Fruit fly (Drosophila melanogaster): ENCODE data around the gene ncd.
A peak's percentile ranks its signal among the peaks of the same experiment; 100 is the strongest.

Gene ncd

DNA sequence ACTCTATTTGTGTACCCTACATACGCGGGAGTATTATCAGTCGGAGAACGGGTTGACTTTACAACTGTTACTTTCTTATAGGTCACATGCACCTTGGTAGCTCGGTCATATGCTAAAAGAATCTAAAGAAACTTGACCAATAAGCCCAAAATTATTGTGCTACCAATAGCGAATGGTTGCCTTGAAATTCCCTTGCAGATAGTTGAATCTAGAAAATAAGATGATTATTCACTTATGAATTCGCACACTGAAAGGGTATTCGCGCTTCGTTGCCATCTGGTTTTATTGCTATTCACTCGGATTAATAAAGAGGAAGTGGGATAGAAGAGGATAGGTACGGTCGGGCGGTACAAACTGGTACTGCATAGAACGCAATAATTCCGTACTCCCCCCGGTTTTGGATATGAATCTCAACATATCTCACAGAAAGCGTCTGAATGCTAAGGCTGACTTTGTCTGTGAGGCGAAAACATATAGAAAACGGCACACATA, 33.0 kb downstream of the ncd start:
- TF ChIP-seq Myc (optimal IDR thresholded peaks at IDR 0.05) = no peak
- TF ChIP-seq Jra (GFP tag; optimal IDR thresholded peaks at IDR 0.05) = no peak
- peak; percentile 79 for TF ChIP-seq woc (GFP tag; optimal IDR thresholded peaks at IDR 0.05)
- no peak for TF ChIP-seq Vsx2 (GFP tag; optimal IDR thresholded peaks at IDR 0.05; ENCODE audit: partially characterized antibody)
- TF ChIP-seq rgr (GFP tag; optimal IDR thresholded peaks at IDR 0.05) = peak; percentile 78
- peak; percentile 52 for TF ChIP-seq CG32264 (GFP tag; optimal IDR thresholded peaks at IDR 0.05)
- TF ChIP-seq ey (GFP tag; optimal IDR thresholded peaks at IDR 0.05) = peak; percentile 90
- peak; percentile 51 to 85 for TF ChIP-seq foxo (GFP tag; optimal IDR thresholded peaks at IDR 0.05)
- TF ChIP-seq h (GFP tag; optimal IDR thresholded peaks at IDR 0.05) = peak; percentile 69
- peak; percentile 46 for TF ChIP-seq Mio (GFP tag; optimal IDR thresholded peaks at IDR 0.05)
- TF ChIP-seq Rel (GFP tag; optimal IDR thresholded peaks at IDR 0.05) = no peak
- TF ChIP-seq Rel (tag; optimal IDR thresholded peaks at IDR 0.05) = peak; percentile 90
- no peak for TF ChIP-seq Abd-B (GFP tag; optimal IDR thresholded peaks at IDR 0.05)
- TF ChIP-seq pan (optimal IDR thresholded peaks at IDR 0.05) = no peak
- peak; percentile 38 for TF ChIP-seq Hnf4 (GFP tag; optimal IDR thresholded peaks at IDR 0.05)
- no peak for TF ChIP-seq sage (GFP tag; optimal IDR thresholded peaks at IDR 0.05)
- peak; percentile 58 for TF ChIP-seq CG9705 (GFP tag; optimal IDR thresholded peaks at IDR 0.05)
- peak; percentile 81 for TF ChIP-seq HLH106 (tag; optimal IDR thresholded peaks at IDR 0.05)
- peak; percentile 75 for TF ChIP-seq sv (GFP tag; optimal IDR thresholded peaks at IDR 0.05)
- no peak for TF ChIP-seq lola (GFP tag; optimal IDR thresholded peaks at IDR 0.05)
- TF ChIP-seq Sp1 (GFP tag; optimal IDR thresholded peaks at IDR 0.05) = peak; percentile 77
- peak; percentile 61 for TF ChIP-seq dmrt93B (GFP tag; optimal IDR thresholded peaks at IDR 0.05)
- TF ChIP-seq OdsH (GFP tag; optimal IDR thresholded peaks at IDR 0.05) = peak; percentile 77
- TF ChIP-seq usp (GFP tag; optimal IDR thresholded peaks at IDR 0.05) = no peak
- peak; percentile 80 for TF ChIP-seq fru (GFP tag; optimal IDR thresholded peaks at IDR 0.05)
- peak; percentile 84 for TF ChIP-seq br (GFP tag; optimal IDR thresholded peaks at IDR 0.05)
- TF ChIP-seq tai (GFP tag; optimal IDR thresholded peaks at IDR 0.05) = peak; percentile 43

DNA sequence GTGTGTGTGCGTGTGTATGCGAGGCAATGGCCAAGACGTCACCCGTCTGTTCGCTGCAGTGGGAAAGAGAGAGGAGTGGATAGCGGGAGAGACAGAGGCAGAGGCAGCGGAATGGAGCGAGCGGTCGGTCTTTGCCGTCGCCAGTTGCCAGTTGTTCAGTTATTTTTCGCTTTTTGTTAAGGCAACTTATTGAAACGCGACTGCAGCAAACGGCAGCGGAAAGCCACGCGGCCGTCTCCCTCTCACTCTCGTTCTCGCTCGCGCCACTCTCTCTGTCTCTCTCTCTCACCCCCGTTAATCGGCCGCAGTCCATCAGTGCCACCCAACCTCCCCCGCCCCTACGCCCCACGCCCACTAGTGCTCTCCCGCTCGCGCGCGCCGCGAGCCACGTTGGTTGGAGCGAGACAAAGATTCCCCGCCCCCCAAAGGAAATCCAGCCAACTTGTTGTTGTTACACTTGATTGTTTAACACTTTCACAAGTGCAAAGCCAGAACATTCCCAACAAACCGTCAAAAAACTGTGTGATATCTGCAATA, 34.1 kb downstream of the ncd start:
- no peak for TF ChIP-seq dsf (GFP tag; optimal IDR thresholded peaks at IDR 0.05; ENCODE audit: borderline replicate concordance)
- TF ChIP-seq rgr (GFP tag; optimal IDR thresholded peaks at IDR 0.05) = peak; percentile 20
- no peak for TF ChIP-seq tai (GFP tag; optimal IDR thresholded peaks at IDR 0.05)
- no peak for TF ChIP-seq usp (GFP tag; optimal IDR thresholded peaks at IDR 0.05)
- TF ChIP-seq Myc (optimal IDR thresholded peaks at IDR 0.05) = no peak
- TF ChIP-seq CG32264 (GFP tag; optimal IDR thresholded peaks at IDR 0.05) = no peak
- no peak for TF ChIP-seq CG9705 (GFP tag; optimal IDR thresholded peaks at IDR 0.05)
- TF ChIP-seq Sp1 (GFP tag; optimal IDR thresholded peaks at IDR 0.05) = peak; percentile 56
- peak; percentile 83 for TF ChIP-seq h (GFP tag; optimal IDR thresholded peaks at IDR 0.05)
- no peak for TF ChIP-seq Dfd (GFP tag; optimal IDR thresholded peaks at IDR 0.05)
- TF ChIP-seq fru (GFP tag; optimal IDR thresholded peaks at IDR 0.05) = peak; percentile 14
- no peak for TF ChIP-seq Rel (GFP tag; optimal IDR thresholded peaks at IDR 0.05)
- TF ChIP-seq Rel (tag; optimal IDR thresholded peaks at IDR 0.05) = peak; percentile 85
- TF ChIP-seq sage (GFP tag; optimal IDR thresholded peaks at IDR 0.05) = no peak
- TF ChIP-seq woc (GFP tag; optimal IDR thresholded peaks at IDR 0.05) = no peak
- peak; percentile 3 for TF ChIP-seq Vsx2 (GFP tag; optimal IDR thresholded peaks at IDR 0.05; ENCODE audit: partially characterized antibody)
- no peak for TF ChIP-seq Abd-B (GFP tag; optimal IDR thresholded peaks at IDR 0.05)
- no peak for TF ChIP-seq dmrt93B (GFP tag; optimal IDR thresholded peaks at IDR 0.05)
- TF ChIP-seq pan (optimal IDR thresholded peaks at IDR 0.05) = no peak
- peak; percentile 43 for TF ChIP-seq Hnf4 (GFP tag; optimal IDR thresholded peaks at IDR 0.05)
- no peak for TF ChIP-seq Mio (GFP tag; optimal IDR thresholded peaks at IDR 0.05)
- peak; percentile 94 for TF ChIP-seq Dif (GFP tag; optimal IDR thresholded peaks at IDR 0.05; ENCODE audit: partially characterized antibody)
- no peak for TF ChIP-seq ey (GFP tag; optimal IDR thresholded peaks at IDR 0.05)
- TF ChIP-seq br (GFP tag; optimal IDR thresholded peaks at IDR 0.05) = no peak
- peak; percentile 64 for TF ChIP-seq psq (GFP tag; optimal IDR thresholded peaks at IDR 0.05)
- TF ChIP-seq dl (GFP tag; optimal IDR thresholded peaks at IDR 0.05; ENCODE audit: insufficient read depth in 1 of 2, partially characterized antibody in 2 of 2) = peak; percentile 34 to 87
- TF ChIP-seq jim (GFP tag; optimal IDR thresholded peaks at IDR 0.05) = peak; percentile 79
- no peak for TF ChIP-seq brk (GFP tag; optimal IDR thresholded peaks at IDR 0.05)
- TF ChIP-seq Hr78 (GFP tag; optimal IDR thresholded peaks at IDR 0.05) = no peak
- TF ChIP-seq GATAd (GFP tag; optimal IDR thresholded peaks at IDR 0.05) = no peak
- no peak for TF ChIP-seq lola (GFP tag; optimal IDR thresholded peaks at IDR 0.05)
- no peak for TF ChIP-seq Jra (GFP tag; optimal IDR thresholded peaks at IDR 0.05)
- TF ChIP-seq OdsH (GFP tag; optimal IDR thresholded peaks at IDR 0.05) = peak; percentile 53
- TF ChIP-seq sv (GFP tag; optimal IDR thresholded peaks at IDR 0.05) = no peak
- TF ChIP-seq N (GFP tag; optimal IDR thresholded peaks at IDR 0.05) = peak; percentile 26
- TF ChIP-seq CrebA (GFP tag; optimal IDR thresholded peaks at IDR 0.05; ENCODE audit: borderline replicate concordance) = peak; percentile 10
- no peak for TF ChIP-seq HLH106 (tag; optimal IDR thresholded peaks at IDR 0.05)
- TF ChIP-seq Hr83 (GFP tag; optimal IDR thresholded peaks at IDR 0.05; ENCODE audit: poor library complexity, severe bottlenecking) = peak; percentile 63
- TF ChIP-seq foxo (GFP tag; optimal IDR thresholded peaks at IDR 0.05) = peak in 1 of 2 experiments; percentile 10

Data from whole organism, wandering third instar larva.